Fruit fly (Drosophila melanogaster) whole organism, embryonic: ENCODE results near the gene alphaKap4.
A peak's percentile ranks its signal among the peaks of the same experiment; 100 is the strongest.

Source experiments
- CG10274 ChIP-seq: fragments of 200-800 bp; sonication (Bioruptor generic); optimal IDR thresholded peaks from 3 replicates; lab custom pipeline; 2017; ENCODE audit warnings: missing biosample characterization, mild to moderate bottlenecking, missing genetic modification characterization
- CG11504 ChIP-seq: fragments of 200-800 bp; sonication (Bioruptor generic); optimal IDR thresholded peaks from 3 replicates; lab custom pipeline; 2019; ENCODE audit warnings: missing biosample characterization, mild to moderate bottlenecking, missing genetic modification characterization, moderate library complexity
- CG12744 ChIP-seq: fragments of 200-800 bp; sonication (Bioruptor generic); optimal IDR thresholded peaks from 2 replicates; lab custom pipeline; 2016; ENCODE audit warnings: missing biosample characterization, missing genetic modification characterization
- CG13624 ChIP-seq: fragments of 200-800 bp; sonication (Bioruptor generic); optimal IDR thresholded peaks from 2 replicates; lab custom pipeline; 2016; ENCODE audit warnings: missing biosample characterization, missing genetic modification characterization
- CG1529 ChIP-seq: fragments of 200-800 bp; sonication (Bioruptor generic); optimal IDR thresholded peaks from 3 replicates; lab custom pipeline; 2018; ENCODE audit warnings: missing biosample characterization, missing genetic modification characterization
- CG15601 ChIP-seq: fragments of 200-800 bp; sonication (Bioruptor generic); optimal IDR thresholded peaks from 3 replicates; lab custom pipeline; 2019; ENCODE audit warnings: missing biosample characterization, mild to moderate bottlenecking, missing genetic modification characterization, moderate library complexity
- CG17802 ChIP-seq: fragments of 200-800 bp; sonication (Bioruptor generic); optimal IDR thresholded peaks from 2 replicates; lab custom pipeline; 2018; ENCODE audit warnings: missing biosample characterization, mild to moderate bottlenecking, missing genetic modification characterization, moderate library complexity
- CG17829 ChIP-seq: fragments of 200-800 bp; optimal IDR thresholded peaks from 2 replicates; lab custom pipeline; 2019; ENCODE audit warnings: missing biosample characterization, mild to moderate bottlenecking, missing genetic modification characterization, moderate library complexity
- CG2889 ChIP-seq: fragments of 200-800 bp; sonication (Bioruptor generic); IDR thresholded peaks from 3 replicates; pipeline ENCODE4 v1.3.6; 2022; ENCODE audit warnings: missing biosample characterization, missing genetic modification characterization
- CG3163 ChIP-seq: fragments of 200-800 bp; sonication (Bioruptor generic); optimal IDR thresholded peaks from 3 replicates; lab custom pipeline; 2016; ENCODE audit warnings: missing biosample characterization, missing genetic modification characterization
- CG34376 ChIP-seq: fragments of 200-800 bp; sonication (Bioruptor generic); optimal IDR thresholded peaks from 2 replicates; lab custom pipeline; 2018; ENCODE audit warnings: missing biosample characterization, mild to moderate bottlenecking, missing genetic modification characterization
- CG4328 ChIP-seq: fragments of 200-800 bp; sonication (Bioruptor generic); optimal IDR thresholded peaks from 3 replicates; lab custom pipeline; 2017; ENCODE audit warnings: missing biosample characterization, missing genetic modification reagents, missing genetic modification characterization
- CG43689 ChIP-seq: fragments of 200-800 bp; sonication (Bioruptor generic); IDR thresholded peaks from 2 replicates; pipeline ENCODE4 v1.3.6; 2022; ENCODE audit warnings: missing biosample characterization, missing genetic modification characterization
- CG5953 ChIP-seq: fragments of 200-800 bp; sonication (Bioruptor generic); IDR thresholded peaks from 2 replicates; pipeline ENCODE4 v1.3.6; 2022; ENCODE audit warnings: missing biosample characterization, missing genetic modification characterization
- CG8290 ChIP-seq, 3 experiments: fragments of 200-800 bp; sonication (Bioruptor generic); optimal IDR thresholded peaks; 2 replicates each; lab custom pipeline; 2016 to 2019; ENCODE audit warnings: missing biosample characterization in 3 of 3, missing genetic modification characterization in 3 of 3, mild to moderate bottlenecking in 2 of 3, moderate library complexity in 1 of 3
- Dbx ChIP-seq: fragments of 200-800 bp; sonication (Bioruptor generic); IDR thresholded peaks from 3 replicates; pipeline ENCODE4 v1.3.6; 2022; ENCODE audit warnings: missing biosample characterization, missing genetic modification characterization
- Fer2 ChIP-seq: fragments of 200-800 bp; sonication (Bioruptor generic); optimal IDR thresholded peaks from 2 replicates; lab custom pipeline; 2018; ENCODE audit warnings: missing biosample characterization, mild to moderate bottlenecking, missing genetic modification characterization, moderate library complexity
- Gsc ChIP-seq: fragments of 200-800 bp; sonication (Bioruptor generic); IDR thresholded peaks from 2 replicates; pipeline ENCODE4 v1.3.6; 2022; ENCODE audit warnings: missing biosample characterization, missing genetic modification characterization
- H15 ChIP-seq: fragments of 200-800 bp; sonication (Bioruptor generic); IDR thresholded peaks from 3 replicates; pipeline ENCODE4 v1.3.6; 2022; ENCODE audit warnings: missing biosample characterization, missing genetic modification characterization
- Hand ChIP-seq: fragments of 200-800 bp; sonication (Bioruptor generic); optimal IDR thresholded peaks from 2 replicates; lab custom pipeline; 2017; ENCODE audit warnings: mild to moderate bottlenecking, missing biosample characterization, missing genetic modification reagents, missing genetic modification characterization
- Hmr ChIP-seq: fragments of 200-800 bp; sonication (Bioruptor generic); optimal IDR thresholded peaks from 3 replicates; lab custom pipeline; 2017; ENCODE audit warnings: mild to moderate bottlenecking, missing biosample characterization, missing genetic modification reagents, missing genetic modification characterization
- Max ChIP-seq: fragments of 200-800 bp; sonication (Bioruptor generic); optimal IDR thresholded peaks from 2 replicates; lab custom pipeline; 2016; ENCODE audit warnings: missing biosample characterization, mild to moderate bottlenecking, missing genetic modification characterization
- Med ChIP-seq: fragments of 200-800 bp; sonication (Bioruptor generic); peaks from one replicate; lab custom pipeline; 2016; ENCODE audit warnings: missing biosample characterization, missing genetic modification characterization, mild to moderate bottlenecking, inconsistent platforms, moderate library complexity
- Mrtf ChIP-seq: fragments of 200-800 bp; sonication (Bioruptor generic); IDR thresholded peaks from 3 replicates; pipeline ENCODE4 v1.3.6; 2022; ENCODE audit warnings: missing biosample characterization, missing genetic modification characterization
- Neu2 ChIP-seq: fragments of 200-800 bp; sonication (Bioruptor generic); optimal IDR thresholded peaks from 3 replicates; lab custom pipeline; 2016; ENCODE audit warnings: missing biosample characterization, missing genetic modification characterization, borderline replicate concordance
- Sry-β ChIP-seq: fragments of 200-800 bp; sonication (Bioruptor generic); optimal IDR thresholded peaks from 2 replicates; lab custom pipeline; 2018; ENCODE audit warnings: missing biosample characterization, mild to moderate bottlenecking, missing genetic modification characterization, moderate library complexity
- Tbp ChIP-seq: fragments of >200 bp; optimal IDR thresholded peaks from 2 replicates; lab custom pipeline; 2018; ENCODE audit warnings: missing biosample characterization, missing genetic modification characterization
- Xbp1 ChIP-seq: fragments of 200-800 bp; sonication (Bioruptor generic); optimal IDR thresholded peaks from 3 replicates; lab custom pipeline; 2016; ENCODE audit warnings: missing biosample characterization, mild to moderate bottlenecking, missing genetic modification characterization
- abd-A ChIP-seq: fragments of 200-800 bp; sonication (Bioruptor generic); optimal IDR thresholded peaks from 3 replicates; lab custom pipeline; 2019; ENCODE audit warnings: missing biosample characterization, mild to moderate bottlenecking, missing genetic modification characterization, moderate library complexity
- amos ChIP-seq: fragments of 200-800 bp; sonication (Bioruptor generic); IDR thresholded peaks from 2 replicates; pipeline ENCODE4 v1.3.6; 2022; ENCODE audit warnings: missing biosample characterization, missing genetic modification characterization; ENCODE audit not compliant: partially characterized antibody
- bab2 ChIP-seq: fragments of 200-800 bp; sonication (Bioruptor generic); optimal IDR thresholded peaks from 2 replicates; lab custom pipeline; 2016; ENCODE audit warnings: missing biosample characterization, missing genetic modification characterization
- bigmax ChIP-seq: fragments of 200-800 bp; sonication (Bioruptor generic); optimal IDR thresholded peaks from 2 replicates; lab custom pipeline; 2018; ENCODE audit warnings: missing biosample characterization, mild to moderate bottlenecking, missing genetic modification characterization
- cwo ChIP-seq: fragments of 200-800 bp; sonication (Bioruptor generic); optimal IDR thresholded peaks from 3 replicates; lab custom pipeline; 2017; ENCODE audit warnings: missing biosample characterization, missing genetic modification characterization, mild to moderate bottlenecking, moderate library complexity, missing genetic modification reagents
- da ChIP-seq: fragments of 200-800 bp; sonication (Bioruptor generic); optimal IDR thresholded peaks from 2 replicates; lab custom pipeline; 2016; ENCODE audit warnings: missing biosample characterization, missing genetic modification characterization
- dimm ChIP-seq: fragments of 200-800 bp; sonication (Bioruptor generic); IDR thresholded peaks from 2 replicates; pipeline ENCODE4 v1.3.6; 2022; ENCODE audit warnings: missing biosample characterization, missing genetic modification characterization
- eve ChIP-seq, 2 experiments: fragments of >200 bp; optimal IDR thresholded peaks; 2 replicates each; lab custom pipeline; 2017; ENCODE audit warnings: missing biosample characterization in 2 of 2, missing genetic modification characterization in 2 of 2
- ewg ChIP-seq: fragments of 200-800 bp; sonication (Bioruptor generic); optimal IDR thresholded peaks from 3 replicates; lab custom pipeline; 2017; ENCODE audit warnings: mild to moderate bottlenecking, missing biosample characterization, missing genetic modification reagents, missing genetic modification characterization
- gce ChIP-seq: fragments of 200-800 bp; sonication (Bioruptor generic); IDR thresholded peaks from 3 replicates; pipeline ENCODE4 v1.3.6; 2022; ENCODE audit warnings: missing biosample characterization, missing genetic modification characterization
- gcm ChIP-seq: fragments of 200-800 bp; sonication (Bioruptor generic); optimal IDR thresholded peaks from 2 replicates; lab custom pipeline; 2019; ENCODE audit warnings: missing biosample characterization, mild to moderate bottlenecking, missing genetic modification characterization, moderate library complexity
- kah ChIP-seq: fragments of 200-800 bp; sonication (Bioruptor generic); optimal IDR thresholded peaks from 2 replicates; lab custom pipeline; 2018; ENCODE audit warnings: missing biosample characterization, mild to moderate bottlenecking, missing genetic modification characterization
- kni ChIP-seq: fragments of 200-800 bp; sonication (Bioruptor generic); optimal IDR thresholded peaks from 3 replicates; lab custom pipeline; 2017; ENCODE audit warnings: mild to moderate bottlenecking, missing biosample characterization, missing genetic modification reagents, missing genetic modification characterization
- lola ChIP-seq, 3 experiments: fragments of >200 bp in 2 of 3; fragments of 200-800 bp in 1 of 3; sonication (Bioruptor generic) in 1 of 3; optimal IDR thresholded peaks; 2 replicates each; lab custom pipeline; 2017 to 2019; ENCODE audit warnings: missing biosample characterization in 3 of 3, missing genetic modification characterization in 3 of 3, mild to moderate bottlenecking in 1 of 3, moderate library complexity in 1 of 3
- nau ChIP-seq: fragments of 200-800 bp; sonication (Bioruptor generic); optimal IDR thresholded peaks from 3 replicates; lab custom pipeline; 2017; ENCODE audit warnings: missing biosample characterization, mild to moderate bottlenecking, missing genetic modification characterization, missing genetic modification reagents
- odd ChIP-seq: fragments of 200-800 bp; sonication (Bioruptor generic); optimal IDR thresholded peaks from 2 replicates; lab custom pipeline; 2017; ENCODE audit warnings: missing biosample characterization, mild to moderate bottlenecking, missing genetic modification characterization
- otp ChIP-seq: fragments of 200-800 bp; sonication (Bioruptor generic); IDR thresholded peaks from 3 replicates; pipeline ENCODE4, ENCODE4 v1.3.6; 2022; ENCODE audit warnings: missing biosample characterization, missing genetic modification characterization
- pan ChIP-seq, 4 experiments: fragments of >200 bp in 3 of 4; fragments of 200-800 bp in 1 of 4; sonication (Bioruptor generic) in 1 of 4; optimal IDR thresholded peaks in 3 of 4; IDR thresholded peaks in 1 of 4; 2 replicates each; pipeline versions ENCODE4 v1.3.6 to Lab custom; 2017 to 2022; ENCODE audit warnings: missing biosample characterization in 2 of 4, missing genetic modification characterization in 2 of 4, mixed read lengths in 1 of 4
- run ChIP-seq: fragments of 200-800 bp; sonication (Bioruptor generic); optimal IDR thresholded peaks from 3 replicates; lab custom pipeline; 2018; ENCODE audit warnings: missing biosample characterization, mild to moderate bottlenecking, missing genetic modification characterization
- sd ChIP-seq: fragments of 200-800 bp; sonication (Bioruptor generic); optimal IDR thresholded peaks from 3 replicates; lab custom pipeline; 2018; ENCODE audit warnings: missing biosample characterization, mild to moderate bottlenecking, missing genetic modification characterization, moderate library complexity
- seq ChIP-seq: fragments of 200-800 bp; sonication (Bioruptor generic); IDR thresholded peaks from 2 replicates; pipeline ENCODE4 v1.3.6; 2022; ENCODE audit warnings: missing biosample characterization, missing genetic modification characterization
- stwl ChIP-seq: fragments of 200-800 bp; sonication (Bioruptor generic); optimal IDR thresholded peaks from 3 replicates; lab custom pipeline; 2018; ENCODE audit warnings: missing biosample characterization, mild to moderate bottlenecking, missing genetic modification characterization, moderate library complexity

Gene alphaKap4

DNA sequence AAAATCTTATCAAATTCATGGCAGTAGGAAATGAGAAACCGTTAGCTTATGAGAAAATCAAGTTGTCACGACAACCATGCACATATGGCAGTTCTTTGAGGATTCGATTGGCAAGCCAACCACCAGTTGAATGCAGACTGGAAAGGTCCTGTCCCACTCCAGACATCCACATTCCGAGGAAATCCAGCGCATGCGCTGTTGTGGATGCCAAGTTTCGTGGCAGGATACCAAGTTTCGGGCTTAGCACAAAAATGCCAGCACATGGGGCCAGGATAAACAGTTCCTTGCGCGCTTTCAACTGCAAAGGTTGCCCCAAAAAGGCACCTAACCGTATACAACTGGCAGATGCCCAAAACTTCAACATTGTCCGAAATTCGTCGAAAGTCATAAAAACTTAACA, 13.9 kb downstream of the alphaKap4 start, which contains the start of gene PVRAP (continued):
- no peak for TF ChIP-seq CG15601
- TF ChIP-seq Max (GFP tag; lab: Kevin White, UChicago) = no peak
- TF ChIP-seq kni (GFP tag; lab: Kevin White, UChicago) = no peak
- no peak for TF ChIP-seq Xbp1 (GFP tag; lab: Kevin White, UChicago)
- no peak for TF ChIP-seq lola (GFP tag; optimal IDR thresholded peaks at IDR 0.05; lab: Kevin White, UChicago)
- no peak for TF ChIP-seq stwl
- TF ChIP-seq da = no peak
- TF ChIP-seq nau (GFP tag; lab: Kevin White, UChicago) = no peak
- TF ChIP-seq CG17829 (tag; lab: Kevin White, UChicago) = no peak
- no peak for TF ChIP-seq Mrtf
- TF ChIP-seq bigmax = no peak
- TF ChIP-seq CG8290 (GFP tag; optimal IDR thresholded peaks at IDR 0.05; lab: Kevin White, UChicago) = no peak
- no peak for TF ChIP-seq CG8290 (tag; optimal IDR thresholded peaks at IDR 0.05; lab: Kevin White, UChicago)
- TF ChIP-seq CG10274 (GFP tag; lab: Kevin White, UChicago) = no peak
- TF ChIP-seq abd-A (tag; lab: Kevin White, UChicago) = peak; percentile 58
- TF ChIP-seq otp (GFP tag; lab: Robert Waterston, UW) = no peak
- no peak for TF ChIP-seq gce (GFP tag; lab: Robert Waterston, UW)
- no peak for TF ChIP-seq Neu2 (GFP tag; lab: Kevin White, UChicago)
- TF ChIP-seq kah = no peak
- peak; percentile 3 for TF ChIP-seq Hmr (GFP tag; lab: Kevin White, UChicago)
- TF ChIP-seq CG4328 = no peak
- TF ChIP-seq odd (GFP tag; lab: Kevin White, UChicago) = no peak
- no peak for TF ChIP-seq CG5953 (GFP tag; lab: Robert Waterston, UW)
- 0 out of 2 replicates have a peak, but pooled peaks have one; percentile 6 for TF ChIP-seq amos (GFP tag; lab: Robert Waterston, UW)
- TF ChIP-seq Tbp = no peak
- peak; percentile 74 for TF ChIP-seq ewg (GFP tag; lab: Kevin White, UChicago)
- peak; percentile 14 for TF ChIP-seq Med
- TF ChIP-seq CG34376 = no peak
- no peak for TF ChIP-seq CG1529 (GFP tag; lab: Kevin White, UChicago)
- TF ChIP-seq CG3163 = no peak
- TF ChIP-seq seq (GFP tag; lab: Robert Waterston, UW) = no peak
- TF ChIP-seq CG2889 = no peak
- no peak for TF ChIP-seq Dbx (GFP tag; lab: Robert Waterston, UW)
- no peak for TF ChIP-seq CG43689 (GFP tag; lab: Robert Waterston, UW)
- no peak for TF ChIP-seq Fer2
- TF ChIP-seq Hand = no peak
- TF ChIP-seq eve (GFP tag; optimal IDR thresholded peaks at IDR 0.05; lab: Kevin White, UChicago) = no peak
- TF ChIP-seq CG12744 (GFP tag; lab: Kevin White, UChicago) = no peak
- peak; percentile 38 for TF ChIP-seq CG11504 (tag; lab: Kevin White, UChicago)
- TF ChIP-seq dimm = no peak
- no peak for TF ChIP-seq Sry-β (GFP tag; lab: Kevin White, UChicago)
- no peak for TF ChIP-seq run
- no peak for TF ChIP-seq gcm (GFP tag; lab: Kevin White, UChicago)
- no peak for TF ChIP-seq CG17802 (tag; lab: Kevin White, UChicago)
- TF ChIP-seq pan (optimal IDR thresholded peaks at IDR 0.05; lab: Kevin White, UChicago) = no peak
- no peak for TF ChIP-seq pan (GFP tag; optimal IDR thresholded peaks at IDR 0.05 in 1 of 2, IDR thresholded peaks at IDR 0.05 in 1 of 2)
- no peak for TF ChIP-seq H15 (GFP tag; lab: Robert Waterston, UW)
- TF ChIP-seq cwo = no peak
- no peak for TF ChIP-seq Gsc (GFP tag; lab: Robert Waterston, UW)
- TF ChIP-seq CG13624 (GFP tag; lab: Kevin White, UChicago) = no peak
- peak; percentile 85 for TF ChIP-seq sd (tag; lab: Kevin White, UChicago)
- no peak for TF ChIP-seq bab2
